Worm (Caenorhabditis elegans): Measurements from ENCODE around the gene tbc-20.

- TF ChIP-seq pha-4 (tag; optimal IDR thresholded peaks at IDR 0.05) = no peak
- TF ChIP-seq ceh-82 (tag; optimal IDR thresholded peaks at IDR 0.05) = no peak
- TF ChIP-seq ztf-11 (tag; optimal IDR thresholded peaks at IDR 0.05) = no peak
- no peak for TF ChIP-seq pqm-1 (tag; optimal IDR thresholded peaks at IDR 0.05)
- TF ChIP-seq fkh-10 (GFP tag; optimal IDR thresholded peaks at IDR 0.05) = no peak
- no peak for TF ChIP-seq unc-39 (tag; optimal IDR thresholded peaks at IDR 0.05)
- no peak for TF ChIP-seq ceh-16 (tag; optimal IDR thresholded peaks at IDR 0.05)
- no peak for TF ChIP-seq skn-1 (tag; optimal IDR thresholded peaks at IDR 0.05)
- no peak for TF ChIP-seq ama-1 (optimal IDR thresholded peaks at IDR 0.05)
- no peak for TF ChIP-seq elt-1 (tag; optimal IDR thresholded peaks at IDR 0.05)
Measured at ce11 chrII:14772113-14772512, 26.2 kb upstream of the tbc-20 start.

Data from whole organism, L3 larva.